Fruit fly (Drosophila melanogaster) whole organism, embryonic: ENCODE results near the gene w-cup.
A peak's percentile ranks its signal among the peaks of the same experiment; 100 is the strongest.

Experiments used
- Abd-B ChIP-seq: fragments of 200-800 bp; sonication (Bioruptor generic); optimal IDR thresholded peaks from 2 replicates; lab custom pipeline; 2018; ENCODE audit warnings: missing biosample characterization, mild to moderate bottlenecking, missing genetic modification characterization, moderate library complexity
- Ada2b ChIP-seq: fragments of 200-800 bp; sonication (Bioruptor generic); IDR thresholded peaks from 2 replicates; pipeline ENCODE4 v1.3.6; 2022; ENCODE audit warnings: missing biosample characterization, missing genetic modification characterization
- B-H2 ChIP-seq: fragments of 200-800 bp; sonication (Bioruptor generic); optimal IDR thresholded peaks from 2 replicates; lab custom pipeline; 2018; ENCODE audit warnings: missing biosample characterization, mild to moderate bottlenecking, missing genetic modification characterization
- Bgb ChIP-seq: fragments of 200-800 bp; sonication (Bioruptor generic); IDR thresholded peaks from 2 replicates; pipeline ENCODE4 v1.3.6; 2022; ENCODE audit warnings: missing biosample characterization, missing genetic modification characterization; ENCODE audit not compliant: partially characterized antibody
- CG10267 ChIP-seq: fragments of 200-800 bp; sonication (Bioruptor generic); optimal IDR thresholded peaks from 2 replicates; lab custom pipeline; 2018; ENCODE audit warnings: missing biosample characterization, mild to moderate bottlenecking, missing genetic modification characterization, moderate library complexity
- CG10543 ChIP-seq: fragments of 200-800 bp; sonication (Bioruptor generic); optimal IDR thresholded peaks from 3 replicates; lab custom pipeline; 2017; ENCODE audit warnings: missing biosample characterization, mild to moderate bottlenecking, missing genetic modification characterization, moderate library complexity
- CG11723 ChIP-seq: fragments of 200-800 bp; sonication (Bioruptor generic); optimal IDR thresholded peaks from 2 replicates; lab custom pipeline; 2017; ENCODE audit warnings: missing biosample characterization, mild to moderate bottlenecking, missing genetic modification characterization
- CG14860 ChIP-seq: fragments of 200-800 bp; sonication (Bioruptor generic); IDR thresholded peaks from 3 replicates; pipeline ENCODE4 v1.3.6; 2022; ENCODE audit warnings: missing biosample characterization, missing genetic modification characterization; ENCODE audit not compliant: partially characterized antibody
- CG15073 ChIP-seq: fragments of 200-800 bp; sonication (Bioruptor generic); optimal IDR thresholded peaks from 2 replicates; lab custom pipeline; 2016; ENCODE audit warnings: missing biosample characterization, missing genetic modification characterization
- CG16815 ChIP-seq: fragments of 200-800 bp; sonication (Bioruptor generic); optimal IDR thresholded peaks from 3 replicates; lab custom pipeline; 2017; ENCODE audit warnings: missing biosample characterization, mild to moderate bottlenecking, missing genetic modification characterization
- CG18619 ChIP-seq: fragments of 200-800 bp; sonication (Bioruptor generic); optimal IDR thresholded peaks from 3 replicates; lab custom pipeline; 2017; ENCODE audit warnings: missing biosample characterization, mild to moderate bottlenecking, missing genetic modification characterization
- CG2129 ChIP-seq: fragments of 200-800 bp; sonication (Bioruptor generic); IDR thresholded peaks from 2 replicates; pipeline ENCODE4 v1.3.6; 2022; ENCODE audit warnings: missing biosample characterization, missing genetic modification characterization; ENCODE audit not compliant: partially characterized antibody
- CG30403 ChIP-seq: fragments of 200-800 bp; sonication (Bioruptor generic); optimal IDR thresholded peaks from 3 replicates; lab custom pipeline; 2016; ENCODE audit warnings: missing biosample characterization, missing genetic modification characterization
- CG3726 ChIP-seq: fragments of 200-800 bp; sonication (Bioruptor generic); IDR thresholded peaks from 3 replicates; pipeline ENCODE4, ENCODE4 v1.3.6; 2022; ENCODE audit warnings: missing biosample characterization, missing genetic modification characterization
- CG6272 ChIP-seq: fragments of 200-800 bp; sonication (Bioruptor generic); IDR thresholded peaks from 2 replicates; pipeline ENCODE4 v1.3.6; 2022; ENCODE audit warnings: missing biosample characterization, missing genetic modification characterization
- CG6854 ChIP-seq: fragments of 200-800 bp; sonication (Bioruptor generic); optimal IDR thresholded peaks from 3 replicates; lab custom pipeline; 2017; ENCODE audit warnings: missing biosample characterization, mild to moderate bottlenecking, missing genetic modification characterization
- CG7556 ChIP-seq: fragments of 200-800 bp; sonication (Bioruptor generic); optimal IDR thresholded peaks from 2 replicates; lab custom pipeline; 2017; ENCODE audit warnings: missing biosample characterization, mild to moderate bottlenecking, missing genetic modification characterization
- CG9437 ChIP-seq: fragments of 200-800 bp; sonication (Bioruptor generic); optimal IDR thresholded peaks from 2 replicates; lab custom pipeline; 2018; ENCODE audit warnings: missing biosample characterization, mild to moderate bottlenecking, missing genetic modification characterization
- D19B ChIP-seq: fragments of 200-800 bp; sonication (Bioruptor generic); optimal IDR thresholded peaks from 2 replicates; lab custom pipeline; 2017; ENCODE audit warnings: missing biosample characterization, mild to moderate bottlenecking, missing genetic modification characterization
- Dll ChIP-seq: fragments of 200-800 bp; sonication (Bioruptor generic); IDR thresholded peaks from 4 replicates; pipeline ENCODE4 v1.3.6; 2022; ENCODE audit warnings: missing biosample characterization, missing genetic modification characterization; ENCODE audit not compliant: partially characterized antibody
- Hr78 ChIP-seq, 2 experiments: fragments of 200-800 bp in 1 of 2; fragments of >200 bp in 1 of 2; sonication (Bioruptor generic) in 1 of 2; optimal IDR thresholded peaks; 2 replicates each; lab custom pipeline; 2017 to 2019; ENCODE audit warnings: missing biosample characterization in 2 of 2, missing genetic modification characterization in 2 of 2, mild to moderate bottlenecking in 1 of 2, moderate library complexity in 1 of 2
- Neu2 ChIP-seq: fragments of 200-800 bp; sonication (Bioruptor generic); optimal IDR thresholded peaks from 3 replicates; lab custom pipeline; 2016; ENCODE audit warnings: missing biosample characterization, missing genetic modification characterization, borderline replicate concordance
- Optix ChIP-seq: fragments of 200-800 bp; sonication (Bioruptor generic); IDR thresholded peaks from 3 replicates; pipeline ENCODE4 v1.3.6; 2022; ENCODE audit warnings: missing biosample characterization, missing genetic modification characterization
- Spps ChIP-seq: fragments of 200-800 bp; sonication (Bioruptor generic); optimal IDR thresholded peaks from 2 replicates; lab custom pipeline; 2018; ENCODE audit warnings: missing biosample characterization, mild to moderate bottlenecking, missing genetic modification characterization
- Taf1 ChIP-seq: fragments of 200-800 bp; sonication (Bioruptor generic); IDR thresholded peaks from 2 replicates; pipeline ENCODE4 v1.3.6; 2022; ENCODE audit warnings: missing biosample characterization, missing genetic modification characterization
- Tbp ChIP-seq: fragments of >200 bp; optimal IDR thresholded peaks from 2 replicates; lab custom pipeline; 2018; ENCODE audit warnings: missing biosample characterization, missing genetic modification characterization
- Xbp1 ChIP-seq: fragments of 200-800 bp; sonication (Bioruptor generic); optimal IDR thresholded peaks from 3 replicates; lab custom pipeline; 2016; ENCODE audit warnings: missing biosample characterization, mild to moderate bottlenecking, missing genetic modification characterization
- br ChIP-seq: fragments of >200 bp; optimal IDR thresholded peaks from 2 replicates; lab custom pipeline; 2017
- cas ChIP-seq: fragments of 200-800 bp; sonication (Bioruptor generic); IDR thresholded peaks from 2 replicates; pipeline ENCODE4 v1.3.6; 2022; ENCODE audit warnings: missing biosample characterization, missing genetic modification characterization
- cg ChIP-seq: fragments of 200-800 bp; sonication (Bioruptor generic); optimal IDR thresholded peaks from 3 replicates; lab custom pipeline; 2019; ENCODE audit warnings: missing biosample characterization, mild to moderate bottlenecking, missing genetic modification characterization, moderate library complexity
- crol ChIP-seq: fragments of 200-800 bp; sonication (Bioruptor generic); IDR thresholded peaks from 2 replicates; pipeline ENCODE4 v1.3.6; 2022; ENCODE audit warnings: missing biosample characterization, missing genetic modification characterization
- danr ChIP-seq: fragments of 200-800 bp; sonication (Bioruptor generic); IDR thresholded peaks from 2 replicates; pipeline ENCODE4 v1.3.6; 2022; ENCODE audit warnings: missing biosample characterization, missing genetic modification characterization
- dysf ChIP-seq: fragments of 200-800 bp; sonication (Bioruptor generic); IDR thresholded peaks from 3 replicates; pipeline ENCODE4 v1.3.6; 2022; ENCODE audit warnings: missing biosample characterization, missing genetic modification characterization
- eve ChIP-seq, 2 experiments: fragments of >200 bp; optimal IDR thresholded peaks; 2 replicates each; lab custom pipeline; 2017; ENCODE audit warnings: missing biosample characterization in 2 of 2, missing genetic modification characterization in 2 of 2
- gsb ChIP-seq: fragments of 200-800 bp; sonication (Bioruptor generic); IDR thresholded peaks from 2 replicates; pipeline ENCODE4 v1.3.6; 2022; ENCODE audit warnings: missing biosample characterization, missing genetic modification characterization
- h ChIP-seq: fragments of >200 bp; optimal IDR thresholded peaks from 2 replicates; lab custom pipeline; 2017
- hth ChIP-seq: fragments of >200 bp; optimal IDR thresholded peaks from 2 replicates; lab custom pipeline; 2017; ENCODE audit warnings: inconsistent platforms
- insv ChIP-seq, 2 experiments: fragments of 200-800 bp; sonication (Bioruptor generic); optimal IDR thresholded peaks; 3 replicates each; lab custom pipeline; 2016 to 2018; ENCODE audit warnings: missing biosample characterization in 2 of 2, missing genetic modification characterization in 2 of 2
- lab ChIP-seq: fragments of 200-800 bp; sonication (Bioruptor generic); optimal IDR thresholded peaks from 3 replicates; lab custom pipeline; 2017; ENCODE audit warnings: missing biosample characterization, missing genetic modification characterization, mild to moderate bottlenecking, moderate library complexity, missing genetic modification reagents
- lov ChIP-seq, 2 experiments: fragments of 200-800 bp in 1 of 2; fragments of >200 bp in 1 of 2; sonication (Bioruptor generic) in 1 of 2; IDR thresholded peaks in 1 of 2; optimal IDR thresholded peaks in 1 of 2; 2 replicates in 1 of 2; 3 replicates in 1 of 2; pipeline versions ENCODE4 v1.3.6 to Lab custom; 2017 to 2022; ENCODE audit warnings: missing biosample characterization in 1 of 2, missing genetic modification characterization in 1 of 2
- nau ChIP-seq: fragments of 200-800 bp; sonication (Bioruptor generic); optimal IDR thresholded peaks from 3 replicates; lab custom pipeline; 2017; ENCODE audit warnings: missing biosample characterization, mild to moderate bottlenecking, missing genetic modification characterization, missing genetic modification reagents
- p53 ChIP-seq: fragments of 200-800 bp; sonication (Bioruptor generic); optimal IDR thresholded peaks from 2 replicates; lab custom pipeline; 2016; ENCODE audit warnings: missing biosample characterization, missing genetic modification characterization
- phol ChIP-seq: fragments of 200-800 bp; sonication (Bioruptor generic); optimal IDR thresholded peaks from 3 replicates; lab custom pipeline; 2018; ENCODE audit warnings: missing biosample characterization, mild to moderate bottlenecking, missing genetic modification characterization, moderate library complexity
- pzg ChIP-seq: fragments of 200-800 bp; sonication (Bioruptor generic); optimal IDR thresholded peaks from 3 replicates; lab custom pipeline; 2018; ENCODE audit warnings: missing biosample characterization, mild to moderate bottlenecking, missing genetic modification characterization, moderate library complexity
- repo ChIP-seq: fragments of 200-800 bp; sonication (Bioruptor generic); optimal IDR thresholded peaks from 2 replicates; lab custom pipeline; 2016; ENCODE audit warnings: missing biosample characterization, missing genetic modification characterization
- salm ChIP-seq: fragments of 200-800 bp; sonication (Bioruptor generic); optimal IDR thresholded peaks from 2 replicates; lab custom pipeline; 2018; ENCODE audit warnings: missing biosample characterization, mild to moderate bottlenecking, missing genetic modification characterization
- slou ChIP-seq: fragments of 200-800 bp; sonication (Bioruptor generic); optimal IDR thresholded peaks from 3 replicates; lab custom pipeline; 2016; ENCODE audit warnings: missing biosample characterization, missing genetic modification characterization
- sob ChIP-seq: fragments of 200-800 bp; sonication (Bioruptor generic); IDR thresholded peaks from 2 replicates; pipeline ENCODE4 v1.3.6; 2022; ENCODE audit warnings: missing biosample characterization, missing genetic modification characterization
- tio ChIP-seq: fragments of 200-800 bp; sonication (Bioruptor generic); optimal IDR thresholded peaks from 2 replicates; lab custom pipeline; 2017; ENCODE audit warnings: missing biosample characterization, missing genetic modification characterization, inconsistent platforms
- twi ChIP-seq: fragments of 200-800 bp; optimal IDR thresholded peaks from 2 replicates; lab custom pipeline; 2019; ENCODE audit warnings: missing biosample characterization, mild to moderate bottlenecking, missing genetic modification characterization, moderate library complexity

The w-cup gene

dm6 chr2L:10543048-10543752 lies 34.4 kb downstream of the w-cup start (continued):
- no peak for TF ChIP-seq CG10543 (GFP tag; lab: Kevin White, UChicago)
- no peak for TF ChIP-seq CG11723 (GFP tag; lab: Kevin White, UChicago)
- TF ChIP-seq p53 = no peak
- TF ChIP-seq Hr78 (GFP tag; optimal IDR thresholded peaks at IDR 0.05; lab: Kevin White, UChicago) = peak in 1 of 2 experiments; percentile 90
- no peak for TF ChIP-seq slou (GFP tag; lab: Kevin White, UChicago)
- peak; percentile 44 for TF ChIP-seq Spps (tag; lab: Kevin White, UChicago)
- no peak for TF ChIP-seq lab
- TF ChIP-seq gsb (GFP tag; lab: Robert Waterston, UW) = no peak
- TF ChIP-seq Xbp1 = peak; percentile 51
- TF ChIP-seq br = no peak
- no peak for TF ChIP-seq Ada2b
- peak; percentile 19; the same call in 1 of the 2 replicates for TF ChIP-seq crol (GFP tag; lab: Robert Waterston, UW)
- no peak for TF ChIP-seq CG3726
- peak; percentile 7 for TF ChIP-seq Abd-B (GFP tag; lab: Kevin White, UChicago)
- peak; percentile 53 for TF ChIP-seq CG30403 (GFP tag; lab: Kevin White, UChicago)
- TF ChIP-seq D19B (GFP tag; lab: Kevin White, UChicago) = no peak
- TF ChIP-seq Optix (GFP tag; lab: Robert Waterston, UW) = no peak
- no peak for TF ChIP-seq CG6854 (GFP tag; lab: Kevin White, UChicago)
- TF ChIP-seq cg (GFP tag; lab: Kevin White, UChicago) = no peak
- no peak for TF ChIP-seq CG18619 (GFP tag; lab: Kevin White, UChicago)
- no peak for TF ChIP-seq CG15073 (GFP tag; lab: Kevin White, UChicago)
- peak; percentile 73 for TF ChIP-seq phol
- TF ChIP-seq eve (GFP tag; optimal IDR thresholded peaks at IDR 0.05; lab: Kevin White, UChicago) = peak in 1 of 2 experiments; percentile 56
- TF ChIP-seq pzg (GFP tag; lab: Kevin White, UChicago) = no peak
- TF ChIP-seq dysf (GFP tag; lab: Robert Waterston, UW) = peak; percentile 14; the same call in 1 of the 3 replicates
- TF ChIP-seq lov (optimal IDR thresholded peaks at IDR 0.05; lab: Kevin White, UChicago) = no peak
- TF ChIP-seq lov (GFP tag; IDR thresholded peaks at IDR 0.05; lab: Robert Waterston, UW) = no peak
- TF ChIP-seq cas (GFP tag; lab: Robert Waterston, UW) = no peak
- no peak for TF ChIP-seq CG6272 (GFP tag; lab: Robert Waterston, UW)
- no peak for TF ChIP-seq danr (GFP tag; lab: Robert Waterston, UW)
- TF ChIP-seq tio = peak; percentile 33
- no peak for TF ChIP-seq sob
- peak; percentile 29 for TF ChIP-seq CG16815 (GFP tag; lab: Kevin White, UChicago)
- no peak for TF ChIP-seq salm (tag; lab: Kevin White, UChicago)
- TF ChIP-seq Neu2 (GFP tag; lab: Kevin White, UChicago) = no peak
- TF ChIP-seq CG14860 = no peak
- no peak for TF ChIP-seq hth
- no peak for TF ChIP-seq h (lab: Kevin White, UChicago)
- peak; percentile 18 for TF ChIP-seq twi (tag; lab: Kevin White, UChicago)
- no peak for TF ChIP-seq B-H2 (GFP tag; lab: Kevin White, UChicago)
- TF ChIP-seq nau = no peak
- TF ChIP-seq Bgb (GFP tag; lab: Robert Waterston, UW) = no peak
- TF ChIP-seq insv (GFP tag; optimal IDR thresholded peaks at IDR 0.05; lab: Kevin White, UChicago) = no peak
- TF ChIP-seq CG10267 (tag; lab: Kevin White, UChicago) = peak; percentile 63
- no peak for TF ChIP-seq Dll (GFP tag; lab: Robert Waterston, UW)
- no peak for TF ChIP-seq Tbp (GFP tag; lab: Kevin White, UChicago)
- no peak for TF ChIP-seq CG2129
- no peak for TF ChIP-seq Taf1 (GFP tag; lab: Robert Waterston, UW)
- no peak for TF ChIP-seq repo (GFP tag; lab: Kevin White, UChicago)
- peak; percentile 50 for TF ChIP-seq CG7556
- TF ChIP-seq CG9437 (GFP tag; lab: Kevin White, UChicago) = peak; percentile 26
